Worm (Caenorhabditis elegans) whole organism, midembryonic: ENCODE data around the gene str-205.

ENCODE experiments used
- T22C8.4 ChIP-seq: fragments of 200-800 bp; sonication (Bioruptor generic); IDR thresholded peaks from 2 replicates; pipeline ENCODE4 v1.3.6; 2022; ENCODE audit warnings: missing genetic modification characterization, missing compliant biosample characterization
- cog-1 ChIP-seq: sonication (generic microtip); optimal IDR thresholded peaks from 2 replicates; lab custom pipeline; 2016; ENCODE audit warnings: missing genetic modification characterization, missing compliant biosample characterization
- flt-1 ChIP-seq: fragments of 200-800 bp; sonication (Bioruptor generic); IDR thresholded peaks from 2 replicates; pipeline ENCODE4 v1.3.6; 2022; ENCODE audit warnings: missing genetic modification characterization, missing compliant biosample characterization
- klf-2 ChIP-seq: fragments of 200-800 bp; sonication (Bioruptor generic); conservative IDR thresholded peaks from 2 replicates; pipeline ENCODE4 v1.3.6; 2022; ENCODE audit warnings: missing genetic modification reagents, missing genetic modification characterization, missing compliant biosample characterization
- med-1 ChIP-seq: sonication (generic microtip); optimal IDR thresholded peaks from 2 replicates; lab custom pipeline; 2017; ENCODE audit warnings: missing genetic modification characterization, mild to moderate bottlenecking, missing compliant biosample characterization, antibody characterized with exemption, missing genetic modification reagents; ENCODE audit not compliant: insufficient read depth
- ref-1 ChIP-seq: fragments of 200-800 bp; sonication (Bioruptor generic); conservative IDR thresholded peaks from 2 replicates; pipeline ENCODE4 v1.3.6; 2022; ENCODE audit warnings: missing genetic modification reagents, missing genetic modification characterization, missing compliant biosample characterization
- tab-1 ChIP-seq: fragments of 200-800 bp; sonication (Bioruptor generic); IDR thresholded peaks from 2 replicates; pipeline ENCODE4 v1.3.6; 2022; ENCODE audit warnings: missing genetic modification characterization, missing compliant biosample characterization
- ztf-23 ChIP-seq: fragments of 200-800 bp; sonication (Bioruptor generic); IDR thresholded peaks from 2 replicates; pipeline ENCODE4 v1.3.6; 2022; ENCODE audit warnings: missing genetic modification reagents, missing genetic modification characterization, missing compliant biosample characterization
- ztf-29 ChIP-seq: fragments of 200-800 bp; sonication (Bioruptor generic); IDR thresholded peaks from 2 replicates; pipeline ENCODE4 v1.3.6; 2022; ENCODE audit warnings: missing genetic modification reagents, missing genetic modification characterization, missing compliant biosample characterization

The str-205 gene

DNA sequence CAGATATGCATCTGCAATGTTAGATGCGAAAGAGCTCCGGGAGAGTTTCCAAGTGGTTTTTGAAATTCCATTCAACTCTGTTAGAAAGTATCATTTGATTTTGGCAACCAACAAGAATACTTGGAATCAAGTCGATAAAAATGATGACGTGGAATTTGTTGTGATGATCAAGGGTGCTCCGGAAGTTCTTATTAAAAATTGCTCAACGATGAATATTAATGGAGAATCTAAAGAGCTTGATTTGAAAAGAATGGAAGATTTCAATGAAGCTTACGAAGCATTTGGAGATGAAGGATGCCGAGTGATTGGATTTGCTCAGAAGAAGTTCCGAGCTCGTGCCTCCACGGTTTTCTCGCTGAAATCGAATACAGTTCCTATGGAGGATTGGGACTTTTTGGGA is 7.6 kb upstream of the str-205 start:
- no peak for TF ChIP-seq ref-1 (GFP tag; lab: Robert Waterston, UW)
- TF ChIP-seq ztf-23 (GFP tag; lab: Robert Waterston, UW) = no peak
- TF ChIP-seq T22C8.4 (GFP tag; lab: Robert Waterston, UW) = no peak
- no peak for TF ChIP-seq cog-1 (tag; lab: Kevin White, UChicago)
- TF ChIP-seq flt-1 (GFP tag; lab: Robert Waterston, UW) = no peak
- TF ChIP-seq klf-2 (GFP tag; lab: Robert Waterston, UW) = no peak
- no peak for TF ChIP-seq tab-1 (GFP tag; lab: Robert Waterston, UW)
- no peak for TF ChIP-seq ztf-29 (GFP tag; lab: Robert Waterston, UW)
- no peak for TF ChIP-seq med-1 (GFP tag; lab: Kevin White, UChicago)

DNA sequence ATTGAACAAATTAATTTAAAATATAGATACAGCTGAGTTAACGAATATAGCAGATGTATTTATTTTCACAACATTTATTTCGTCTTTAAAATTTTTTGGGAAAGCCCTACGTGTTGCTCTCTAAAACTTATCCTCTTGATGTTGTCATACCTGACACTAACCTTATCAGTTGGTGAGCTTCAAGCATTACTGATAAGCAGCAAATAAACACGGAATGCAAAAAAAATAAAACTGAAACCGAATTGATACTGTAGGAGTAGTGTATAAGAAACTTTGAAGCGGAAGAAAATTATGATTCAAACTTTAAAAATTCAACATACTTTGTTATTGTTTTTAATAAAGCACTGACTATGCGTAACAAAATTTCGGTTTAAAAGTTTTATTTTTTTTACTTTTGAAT is 5.4 kb upstream of the str-205 start:
- TF ChIP-seq ztf-29 (GFP tag; lab: Robert Waterston, UW) = no peak

DNA sequence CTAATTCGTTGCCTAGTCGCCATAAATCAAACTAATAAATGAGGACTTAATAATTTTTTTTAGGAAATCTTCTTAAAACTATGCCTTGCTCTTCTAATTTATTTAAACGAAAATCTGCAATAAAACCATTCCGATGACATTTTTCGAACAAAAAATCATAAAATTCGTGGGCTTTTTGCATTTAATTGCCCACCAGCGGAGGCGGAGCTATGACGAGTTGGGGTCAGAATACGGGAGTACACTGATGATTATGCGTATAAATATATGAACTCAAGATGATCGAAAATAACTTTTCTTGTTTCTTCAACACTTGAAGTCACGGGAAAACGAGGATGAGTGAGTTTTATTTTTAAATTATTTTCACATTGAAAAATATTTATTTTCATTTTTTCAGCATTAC is 4.7 kb upstream of the str-205 start, which contains the start of gene catp-2:
Gene catp-2 (plus strand): TSS at position 301 of the 400 bp plus-strand sequence.
- TF ChIP-seq ref-1 (GFP tag; lab: Robert Waterston, UW) (no peak), tab-1 (GFP tag; lab: Robert Waterston, UW) (no peak), cog-1 (tag; lab: Kevin White, UChicago) (no peak), med-1 (GFP tag; lab: Kevin White, UChicago) (no peak), klf-2 (GFP tag; lab: Robert Waterston, UW) (no peak), ztf-29 (GFP tag; lab: Robert Waterston, UW) (no peak), ztf-23 (GFP tag; lab: Robert Waterston, UW) (no peak), T22C8.4 (GFP tag; lab: Robert Waterston, UW) (no peak)

DNA sequence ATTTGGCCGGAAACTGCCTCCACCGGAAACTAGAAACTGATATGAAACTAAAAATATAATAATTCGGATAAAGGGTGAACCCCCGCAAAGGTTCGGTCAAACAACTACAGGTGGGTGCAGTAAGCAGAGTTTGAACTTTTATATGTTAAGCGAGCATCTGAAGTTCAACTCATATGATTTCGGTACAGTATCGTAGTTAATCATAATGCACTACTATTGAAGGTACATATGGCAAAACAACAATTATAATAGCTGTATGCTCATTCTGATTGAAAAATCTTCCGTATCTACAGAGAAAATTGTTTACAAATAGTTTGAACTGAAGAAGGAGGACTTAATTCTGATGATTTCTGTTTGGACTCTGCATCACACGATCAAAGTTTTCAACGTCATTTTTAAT is 3.5 kb upstream of the str-205 start:
- no peak for TF ChIP-seq T22C8.4 (GFP tag; lab: Robert Waterston, UW)
- no peak for TF ChIP-seq cog-1 (tag; lab: Kevin White, UChicago)
- TF ChIP-seq ztf-29 (GFP tag; lab: Robert Waterston, UW) = no peak
- TF ChIP-seq med-1 (GFP tag; lab: Kevin White, UChicago) = no peak
- TF ChIP-seq tab-1 (GFP tag; lab: Robert Waterston, UW) = no peak
- no peak for TF ChIP-seq klf-2 (GFP tag; lab: Robert Waterston, UW)
- TF ChIP-seq ztf-23 (GFP tag; lab: Robert Waterston, UW) = no peak
- no peak for TF ChIP-seq ref-1 (GFP tag; lab: Robert Waterston, UW)
- no peak for TF ChIP-seq flt-1 (GFP tag; lab: Robert Waterston, UW)

DNA sequence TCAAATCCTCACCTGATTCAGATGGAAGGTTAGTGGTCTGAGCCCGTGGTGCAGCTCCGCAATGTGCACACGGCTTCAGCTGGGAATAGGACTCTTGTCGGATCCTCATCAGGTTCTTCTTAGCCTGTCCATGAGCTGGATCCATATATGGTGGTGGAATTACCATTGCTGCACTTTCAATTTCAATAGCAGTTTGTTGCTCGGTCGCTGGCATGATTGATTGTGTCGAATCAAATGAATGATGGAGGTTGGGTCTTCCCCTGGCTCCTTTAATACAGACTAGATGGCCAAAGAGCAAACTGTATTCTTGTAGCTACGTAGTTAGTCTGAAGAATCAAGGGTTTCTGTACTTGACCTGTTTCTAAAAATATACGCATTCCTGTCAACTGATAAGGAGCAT is 3.1 kb upstream of the str-205 start, which contains the start of gene C02E7.10:
Gene C02E7.10 (minus strand): TSS at position 232 of the 400 bp plus-strand sequence.
- TF ChIP-seq ztf-23 (GFP tag; lab: Robert Waterston, UW) (no peak), flt-1 (GFP tag; lab: Robert Waterston, UW) (no peak), cog-1 (tag; lab: Kevin White, UChicago) (no peak), ref-1 (GFP tag; lab: Robert Waterston, UW) (no peak), ztf-29 (GFP tag; lab: Robert Waterston, UW) (no peak), klf-2 (GFP tag; lab: Robert Waterston, UW) (no peak), tab-1 (GFP tag; lab: Robert Waterston, UW) (no peak), T22C8.4 (GFP tag; lab: Robert Waterston, UW) (no peak), med-1 (GFP tag; lab: Kevin White, UChicago) (no peak)

DNA sequence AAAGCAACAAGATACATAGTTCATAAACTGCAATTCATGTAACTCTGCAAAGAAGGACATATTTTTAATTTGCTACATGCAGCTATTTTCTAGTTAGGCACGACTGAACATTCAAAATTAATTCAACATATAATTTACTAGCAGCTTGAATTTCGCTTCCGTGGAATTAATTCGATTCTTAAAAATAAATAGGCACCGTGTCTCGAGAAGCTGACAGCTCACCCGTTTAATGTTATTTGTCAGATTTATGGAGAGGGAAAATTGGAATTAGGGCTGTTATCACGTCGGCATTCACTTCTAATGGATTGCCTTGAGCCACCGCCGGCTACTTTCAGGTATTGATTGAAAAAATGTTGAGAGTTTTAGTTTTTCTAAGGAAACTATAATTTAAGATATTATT is 3.4 kb downstream of the str-205 start, which contains the start of gene srh-21:
Gene srh-21 (plus strand): TSS at position 301 of the 400 bp plus-strand sequence.
- TF ChIP-seq T22C8.4 (GFP tag; lab: Robert Waterston, UW) (no peak), ref-1 (GFP tag; lab: Robert Waterston, UW) (no peak), med-1 (GFP tag; lab: Kevin White, UChicago) (no peak), cog-1 (tag; lab: Kevin White, UChicago) (no peak), ztf-29 (GFP tag; lab: Robert Waterston, UW) (no peak), ztf-23 (GFP tag; lab: Robert Waterston, UW) (no peak), tab-1 (GFP tag; lab: Robert Waterston, UW) (no peak), klf-2 (GFP tag; lab: Robert Waterston, UW) (no peak), flt-1 (GFP tag; lab: Robert Waterston, UW) (no peak)

DNA sequence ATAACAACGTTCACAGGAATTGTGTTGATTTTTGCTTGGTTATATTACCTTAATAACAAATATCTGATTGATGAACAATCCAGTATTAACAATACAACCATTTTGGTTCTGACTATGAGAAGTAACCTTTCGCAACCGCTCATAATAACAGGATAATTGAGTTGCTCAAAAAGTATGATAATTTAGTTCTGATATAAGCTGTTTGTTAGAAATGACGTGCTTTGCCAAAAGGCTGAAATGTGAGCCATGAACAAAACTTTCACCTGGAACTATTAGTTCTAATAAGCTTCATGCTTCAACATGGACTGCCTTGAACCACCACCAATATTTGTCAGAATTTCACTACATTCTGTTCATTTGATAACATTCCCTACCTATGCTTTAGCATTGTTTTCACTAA is 5.1 kb downstream of the str-205 start, which contains the start of gene srh-20:
Gene srh-20 (plus strand): TSS at position 301 of the 400 bp plus-strand sequence.
- no peak for TF ChIP-seq T22C8.4 (GFP tag; lab: Robert Waterston, UW)
- TF ChIP-seq klf-2 (GFP tag; lab: Robert Waterston, UW) = no peak

DNA sequence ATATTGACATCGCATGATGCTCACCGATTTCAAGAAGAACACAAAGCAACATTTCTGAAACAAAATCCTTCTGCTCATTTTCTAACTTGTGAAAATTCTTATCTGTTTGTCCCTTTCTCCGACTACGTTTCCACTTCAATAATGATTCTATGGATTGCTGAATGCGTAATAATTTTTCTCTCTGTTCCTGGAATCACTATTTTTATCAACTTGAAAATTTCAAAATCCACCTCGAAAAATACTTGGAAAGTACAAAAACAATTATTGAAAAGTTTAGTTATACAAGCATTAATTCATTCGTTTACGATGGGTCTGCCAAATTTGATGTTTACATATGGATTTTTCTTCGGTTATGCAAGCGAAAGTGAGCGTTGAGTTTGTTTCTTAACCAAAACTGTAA is 7.7 kb downstream of the str-205 start, which contains the start of gene srh-22:
Gene srh-22 (plus strand): TSS at position 301 of the 400 bp plus-strand sequence.
- TF ChIP-seq cog-1 (tag; lab: Kevin White, UChicago) = no peak

DNA sequence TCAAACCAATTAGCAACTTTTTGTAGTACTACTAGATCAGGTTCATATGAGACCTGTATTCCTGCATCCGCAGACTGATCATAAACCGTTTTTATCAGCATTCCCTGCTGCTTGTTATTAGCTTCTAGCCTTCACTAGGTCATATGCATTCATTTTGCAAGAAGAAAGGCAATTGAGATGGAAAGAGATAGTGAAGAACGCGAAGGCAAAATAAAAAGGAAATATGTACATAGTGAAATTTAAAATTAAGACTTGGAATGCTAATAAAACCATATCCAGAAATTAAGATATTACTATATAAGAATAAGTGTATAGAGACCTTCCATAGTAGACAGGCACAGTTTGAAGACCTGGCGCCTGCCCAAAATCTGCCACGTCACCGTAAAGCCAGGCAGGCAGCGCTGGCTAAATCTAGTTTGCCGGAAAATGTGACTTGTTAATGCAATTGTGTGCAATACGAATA is 9.0 kb downstream of the str-205 start, which contains the start of the genes C02E7.8 and srh-23:
Gene C02E7.8 (minus strand): TSS at position 101 of the 463 bp plus-strand sequence.
Gene srh-23 (plus strand): TSS at position 413 of the 463 bp plus-strand sequence.
- no peak for TF ChIP-seq ztf-23 (GFP tag; lab: Robert Waterston, UW)
- no peak for TF ChIP-seq ref-1 (GFP tag; lab: Robert Waterston, UW)
- no peak for TF ChIP-seq cog-1 (tag; lab: Kevin White, UChicago)
- TF ChIP-seq ztf-29 (GFP tag; lab: Robert Waterston, UW) = no peak
- no peak for TF ChIP-seq tab-1 (GFP tag; lab: Robert Waterston, UW)
- no peak for TF ChIP-seq med-1 (GFP tag; lab: Kevin White, UChicago)
- no peak for TF ChIP-seq klf-2 (GFP tag; lab: Robert Waterston, UW)
- no peak for TF ChIP-seq T22C8.4 (GFP tag; lab: Robert Waterston, UW)
- no peak for TF ChIP-seq flt-1 (GFP tag; lab: Robert Waterston, UW)
